Fruit fly (Drosophila melanogaster) whole organism, pupa: ENCODE results near the gene Pdp1.

Experiments
- CG10348 ChIP-seq: fragments of 200-800 bp; sonication (Bioruptor generic); IDR thresholded peaks from 2 replicates; pipeline ENCODE4 v1.3.6; 2022; ENCODE audit warnings: missing biosample characterization, missing genetic modification characterization
- CG12605 ChIP-seq: fragments of 200-800 bp; sonication (Bioruptor generic); IDR thresholded peaks from 2 replicates; pipeline ENCODE4 v1.3.6; 2022; ENCODE audit warnings: missing biosample characterization, missing genetic modification characterization
- CG13204 ChIP-seq: fragments of 200-800 bp; sonication (Bioruptor generic); optimal IDR thresholded peaks from 2 replicates; lab custom pipeline; 2018; ENCODE audit warnings: missing biosample characterization, mild to moderate bottlenecking, missing genetic modification characterization, moderate library complexity
- CG14655 ChIP-seq: fragments of 200-800 bp; sonication (Bioruptor generic); optimal IDR thresholded peaks from 3 replicates; lab custom pipeline; 2017; ENCODE audit warnings: mild to moderate bottlenecking, missing biosample characterization, missing genetic modification reagents, missing genetic modification characterization
- CG15710 ChIP-seq: fragments of 200-800 bp; sonication (Bioruptor generic); optimal IDR thresholded peaks from 2 replicates; lab custom pipeline; 2018; ENCODE audit warnings: missing biosample characterization, mild to moderate bottlenecking, missing genetic modification characterization, moderate library complexity
- CG17806 ChIP-seq: fragments of 200-800 bp; sonication (Bioruptor generic); optimal IDR thresholded peaks from 2 replicates; lab custom pipeline; 2018; ENCODE audit warnings: missing biosample characterization, mild to moderate bottlenecking, missing genetic modification characterization, moderate library complexity
- CG32121 ChIP-seq: fragments of 200-800 bp; sonication (Bioruptor generic); IDR thresholded peaks from 2 replicates; pipeline ENCODE4 v1.3.6; 2022; ENCODE audit warnings: missing biosample characterization, missing genetic modification characterization
- CG34367 ChIP-seq: fragments of 200-800 bp; sonication (Bioruptor generic); optimal IDR thresholded peaks from 2 replicates; lab custom pipeline; 2018; ENCODE audit warnings: missing biosample characterization, mild to moderate bottlenecking, missing genetic modification characterization
- CG4496 ChIP-seq: fragments of 200-800 bp; sonication (Bioruptor generic); IDR thresholded peaks from 3 replicates; pipeline ENCODE4 v1.3.6; 2022; ENCODE audit warnings: missing biosample characterization, missing genetic modification characterization
- CG8159 ChIP-seq: fragments of 200-800 bp; sonication (Bioruptor generic); optimal IDR thresholded peaks from 3 replicates; lab custom pipeline; 2018; ENCODE audit warnings: missing biosample characterization, mild to moderate bottlenecking, missing genetic modification characterization, moderate library complexity
- CG8301 ChIP-seq: fragments of 200-800 bp; sonication (Bioruptor generic); optimal IDR thresholded peaks from 2 replicates; lab custom pipeline; 2018; ENCODE audit warnings: missing biosample characterization, mild to moderate bottlenecking, missing genetic modification characterization
- CG9948 ChIP-seq: fragments of 200-800 bp; sonication (Bioruptor generic); optimal IDR thresholded peaks from 2 replicates; lab custom pipeline; 2018; ENCODE audit warnings: missing biosample characterization, mild to moderate bottlenecking, missing genetic modification characterization, moderate library complexity
- D1 ChIP-seq: fragments of 200-800 bp; sonication (Bioruptor generic); optimal IDR thresholded peaks from 2 replicates; lab custom pipeline; 2018; ENCODE audit warnings: missing biosample characterization, mild to moderate bottlenecking, missing genetic modification characterization, moderate library complexity
- EcR ChIP-seq: fragments of 200-800 bp; sonication (Bioruptor generic); optimal IDR thresholded peaks from 3 replicates; lab custom pipeline; 2019; ENCODE audit warnings: missing biosample characterization, missing genetic modification characterization, mild to moderate bottlenecking, moderate library complexity, missing genetic modification reagents
- Ets98B ChIP-seq: fragments of 200-800 bp; sonication (Bioruptor generic); IDR thresholded peaks from 2 replicates; pipeline ENCODE4 v1.3.6; 2022; ENCODE audit warnings: missing biosample characterization, missing genetic modification characterization
- Pif1A ChIP-seq: fragments of 200-800 bp; sonication (Bioruptor generic); optimal IDR thresholded peaks from 3 replicates; lab custom pipeline; 2016; ENCODE audit warnings: missing biosample characterization, missing genetic modification characterization
- Pif1B ChIP-seq: fragments of 200-800 bp; sonication (Bioruptor generic); optimal IDR thresholded peaks from 3 replicates; lab custom pipeline; 2016; ENCODE audit warnings: missing biosample characterization, missing genetic modification characterization
- Snoo ChIP-seq: fragments of 200-800 bp; sonication (Bioruptor generic); optimal IDR thresholded peaks from 3 replicates; lab custom pipeline; 2017; ENCODE audit warnings: missing biosample characterization, mild to moderate bottlenecking, missing genetic modification characterization, inconsistent platforms
- fd96Ca ChIP-seq: fragments of 200-800 bp; sonication (Bioruptor generic); IDR thresholded peaks from 3 replicates; pipeline ENCODE4 v1.3.6; 2022; ENCODE audit warnings: missing biosample characterization, missing genetic modification characterization
- gl ChIP-seq: fragments of 200-800 bp; sonication (Bioruptor generic); optimal IDR thresholded peaks from 2 replicates; lab custom pipeline; 2018; ENCODE audit warnings: missing biosample characterization, mild to moderate bottlenecking, missing genetic modification characterization
- rn ChIP-seq: fragments of 200-800 bp; sonication (Bioruptor generic); IDR thresholded peaks from 2 replicates; pipeline ENCODE4 v1.3.6; 2022; ENCODE audit warnings: missing biosample characterization, missing genetic modification characterization

Pdp1 gene

DNA sequence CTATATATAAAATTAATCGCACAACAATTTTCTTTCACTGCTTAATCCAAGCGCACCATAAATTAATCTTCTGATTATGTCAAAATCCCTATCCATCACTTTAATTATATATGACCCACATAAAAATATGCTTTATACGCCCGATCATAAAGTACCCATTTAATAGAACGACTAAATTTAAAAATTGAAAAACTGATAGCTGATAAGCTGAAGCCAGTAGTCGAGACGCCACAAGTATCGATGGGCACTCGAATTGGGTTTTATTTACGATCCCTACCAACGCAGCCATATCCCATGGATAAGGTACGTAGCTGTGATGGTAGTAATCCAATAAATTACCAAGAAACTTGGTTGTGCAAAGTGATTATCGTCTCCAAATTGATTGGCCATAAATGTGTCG, 25.1 kb downstream of the Pdp1 start:
- TF ChIP-seq fd96Ca (GFP tag; lab: Robert Waterston, UW) = no peak
- TF ChIP-seq CG8301 (tag; lab: Kevin White, UChicago) = no peak
- no peak for TF ChIP-seq CG9948 (tag; lab: Kevin White, UChicago)
- TF ChIP-seq CG34367 (tag; lab: Kevin White, UChicago) = no peak
- no peak for TF ChIP-seq Pif1B (GFP tag; lab: Kevin White, UChicago)
- no peak for TF ChIP-seq CG13204 (GFP tag; lab: Kevin White, UChicago)
- TF ChIP-seq, all 21 proteins: peak for 0

DNA sequence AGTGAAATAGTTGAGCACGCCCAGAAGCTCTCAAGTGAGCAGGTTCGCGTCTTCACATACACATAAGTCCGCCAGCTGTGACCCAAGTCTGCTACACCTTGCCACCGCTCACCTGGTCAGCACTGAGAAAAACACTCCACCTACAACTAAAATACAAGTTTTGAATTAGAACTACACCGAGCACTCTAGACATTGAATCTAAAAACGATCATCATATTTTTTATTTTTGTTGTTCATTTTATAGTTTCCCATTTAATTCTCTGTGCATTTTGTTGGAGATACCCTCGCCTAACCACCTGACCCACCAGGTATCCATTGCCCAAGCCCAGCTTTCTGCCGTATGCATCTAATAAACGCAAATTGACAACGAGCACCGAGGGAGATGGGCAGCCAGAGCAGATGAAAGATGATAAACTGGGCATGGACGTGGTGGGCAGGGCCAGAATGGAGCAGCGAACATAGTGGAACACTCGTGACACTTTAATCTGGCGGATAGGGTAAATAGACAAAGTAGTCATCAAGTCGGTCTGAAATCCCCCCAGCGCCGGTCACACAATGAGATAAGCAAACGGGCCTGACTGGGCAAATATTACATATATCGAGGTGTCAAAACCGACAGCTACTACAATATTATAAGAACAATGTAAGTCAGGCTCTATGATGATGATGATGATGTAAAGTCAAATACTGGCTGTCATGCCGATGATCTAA, 25.8 kb downstream of the Pdp1 start:
- TF ChIP-seq rn (peak; percentile 27; the same call in 1 of the 2 replicates), EcR (no peak), Ets98B (GFP tag; lab: Robert Waterston, UW) (peak; percentile 52), CG9948 (tag; lab: Kevin White, UChicago) (no peak), gl (tag; lab: Kevin White, UChicago) (no peak), CG12605 (GFP tag; lab: Robert Waterston, UW) (0 out of 2 replicates have a peak, but pooled peaks have one; percentile 15), D1 (tag; lab: Kevin White, UChicago) (no peak), CG8159 (tag; lab: Kevin White, UChicago) (no peak), CG13204 (GFP tag; lab: Kevin White, UChicago) (no peak), CG4496 (peak; percentile 76), CG10348 (GFP tag; lab: Robert Waterston, UW) (no peak), CG8301 (tag; lab: Kevin White, UChicago) (peak; percentile 18), CG17806 (tag; lab: Kevin White, UChicago) (no peak), CG34367 (tag; lab: Kevin White, UChicago) (no peak), Pif1A (GFP tag; lab: Kevin White, UChicago) (no peak), fd96Ca (GFP tag; lab: Robert Waterston, UW) (peak; percentile 44; the same call in 1 of the 3 replicates), CG14655 (peak; percentile 21)

DNA sequence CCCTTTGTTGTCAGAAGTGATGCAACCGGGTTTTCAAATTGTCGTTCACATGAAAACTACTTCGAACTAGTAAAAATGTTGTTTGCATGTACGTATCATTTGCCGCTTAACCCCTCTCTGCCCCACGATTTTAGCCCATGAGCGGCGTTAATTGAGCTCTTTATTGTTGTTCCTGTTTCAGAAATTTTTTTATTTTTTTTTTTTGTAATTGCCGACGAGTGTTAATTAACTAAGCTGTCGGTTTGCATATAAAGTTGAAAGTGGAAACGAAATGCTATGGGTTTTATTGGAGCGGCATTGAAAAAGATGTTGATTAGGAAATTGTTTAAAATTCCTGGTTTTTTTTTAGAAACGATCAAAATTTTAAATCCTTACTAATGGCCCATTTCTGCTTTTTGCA, 28.8 kb downstream of the Pdp1 start:
- TF ChIP-seq fd96Ca (GFP tag; lab: Robert Waterston, UW) (no peak), D1 (tag; lab: Kevin White, UChicago) (no peak), CG9948 (tag; lab: Kevin White, UChicago) (no peak), rn (no peak), CG34367 (tag; lab: Kevin White, UChicago) (no peak), CG8301 (tag; lab: Kevin White, UChicago) (no peak), Pif1A (GFP tag; lab: Kevin White, UChicago) (no peak), CG13204 (GFP tag; lab: Kevin White, UChicago) (no peak), CG8159 (tag; lab: Kevin White, UChicago) (no peak), Snoo (tag; lab: Kevin White, UChicago) (no peak), CG10348 (GFP tag; lab: Robert Waterston, UW) (no peak), CG4496 (no peak), CG12605 (GFP tag; lab: Robert Waterston, UW) (no peak), Ets98B (GFP tag; lab: Robert Waterston, UW) (no peak), Pif1B (GFP tag; lab: Kevin White, UChicago) (no peak)
- TF ChIP-seq, all 21 proteins: peak for 0

DNA sequence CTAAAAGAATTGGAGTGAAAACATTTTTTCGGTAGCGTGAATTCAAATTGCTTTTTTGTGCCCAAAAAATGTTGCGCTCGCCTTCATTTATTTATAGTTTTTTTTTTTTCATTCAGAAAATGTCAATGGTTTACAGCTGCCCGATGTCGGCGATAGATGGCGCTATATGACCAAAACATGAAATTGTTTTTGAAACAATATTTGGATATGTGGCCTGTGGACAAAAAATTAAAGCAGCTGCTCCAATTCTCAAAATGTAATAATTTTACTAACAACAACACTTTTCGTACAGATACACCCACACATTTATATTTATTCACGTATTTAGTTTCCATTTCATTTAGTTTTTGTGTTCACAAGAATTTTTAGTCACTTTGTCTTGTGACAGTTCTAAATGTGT, 29.4 kb downstream of the Pdp1 start:
- TF ChIP-seq CG32121 (GFP tag; lab: Robert Waterston, UW) (no peak), EcR (no peak), CG14655 (no peak), Pif1B (GFP tag; lab: Kevin White, UChicago) (no peak), CG4496 (no peak), Pif1A (GFP tag; lab: Kevin White, UChicago) (no peak), CG17806 (tag; lab: Kevin White, UChicago) (no peak), CG9948 (tag; lab: Kevin White, UChicago) (no peak), CG12605 (GFP tag; lab: Robert Waterston, UW) (no peak), CG15710 (tag; lab: Kevin White, UChicago) (no peak), CG8159 (tag; lab: Kevin White, UChicago) (no peak), CG10348 (GFP tag; lab: Robert Waterston, UW) (no peak), Ets98B (GFP tag; lab: Robert Waterston, UW) (no peak), D1 (tag; lab: Kevin White, UChicago) (no peak), fd96Ca (GFP tag; lab: Robert Waterston, UW) (no peak), gl (tag; lab: Kevin White, UChicago) (no peak), rn (no peak), CG13204 (GFP tag; lab: Kevin White, UChicago) (no peak), Snoo (tag; lab: Kevin White, UChicago) (no peak)

DNA sequence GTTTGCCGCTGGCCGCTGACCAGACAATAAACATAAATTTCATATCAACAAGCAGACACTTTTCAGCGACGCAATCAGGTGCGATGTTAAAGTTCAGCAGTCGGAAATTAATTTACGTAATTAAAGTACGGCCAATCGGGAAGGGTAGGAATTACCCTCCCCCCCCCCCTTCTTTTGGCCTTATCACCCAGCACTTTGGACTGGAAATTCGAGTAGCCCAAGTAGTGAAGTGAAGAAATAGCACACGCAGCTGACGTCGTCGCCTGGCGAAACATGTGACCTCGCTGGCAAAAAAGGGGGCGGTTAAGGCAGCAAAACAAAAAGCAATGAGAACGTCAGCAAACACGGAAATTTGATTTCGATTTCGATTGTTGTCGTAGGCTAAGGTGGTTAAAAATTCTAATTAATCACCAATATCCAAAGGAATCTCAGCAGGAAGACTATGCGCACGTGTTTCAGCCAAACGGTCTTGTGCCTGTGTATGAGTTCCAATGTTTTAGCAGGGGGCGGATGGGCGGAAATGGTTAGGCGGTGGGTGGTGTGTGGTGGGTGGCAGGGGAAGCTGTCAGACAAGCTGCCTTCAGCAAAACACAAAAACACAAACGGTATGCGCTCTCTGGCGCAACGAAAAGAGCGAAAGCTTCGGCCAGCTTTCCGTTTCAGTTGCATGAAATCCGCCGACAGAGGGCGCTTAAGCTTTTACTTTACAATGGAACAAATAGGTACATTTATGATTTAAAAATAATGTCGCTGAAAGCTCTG, 30.4 kb downstream of the Pdp1 start:
- TF ChIP-seq CG32121 (GFP tag; lab: Robert Waterston, UW) = peak; percentile 68
- no peak for TF ChIP-seq CG14655
- peak; percentile 5 for TF ChIP-seq Snoo (tag; lab: Kevin White, UChicago)
- peak; percentile 85 for TF ChIP-seq CG4496
- TF ChIP-seq Ets98B (GFP tag; lab: Robert Waterston, UW) = peak; percentile 67
- TF ChIP-seq CG13204 (GFP tag; lab: Kevin White, UChicago) = peak; percentile 12
- TF ChIP-seq CG10348 (GFP tag; lab: Robert Waterston, UW) = no peak
- TF ChIP-seq CG8301 (tag; lab: Kevin White, UChicago) = peak; percentile 6
- TF ChIP-seq Pif1B (GFP tag; lab: Kevin White, UChicago) = no peak
- TF ChIP-seq fd96Ca (GFP tag; lab: Robert Waterston, UW) = peak; percentile 45; the same call in 1 of the 3 replicates
- peak; percentile 83 for TF ChIP-seq CG12605 (GFP tag; lab: Robert Waterston, UW)
- no peak for TF ChIP-seq CG15710 (tag; lab: Kevin White, UChicago)
- TF ChIP-seq D1 (tag; lab: Kevin White, UChicago) = no peak
- TF ChIP-seq, all 21 proteins: peak for 8
